Fruit fly (Drosophila melanogaster): Measurements from ENCODE around the gene Acp62F.

The Acp62F gene

DNA sequence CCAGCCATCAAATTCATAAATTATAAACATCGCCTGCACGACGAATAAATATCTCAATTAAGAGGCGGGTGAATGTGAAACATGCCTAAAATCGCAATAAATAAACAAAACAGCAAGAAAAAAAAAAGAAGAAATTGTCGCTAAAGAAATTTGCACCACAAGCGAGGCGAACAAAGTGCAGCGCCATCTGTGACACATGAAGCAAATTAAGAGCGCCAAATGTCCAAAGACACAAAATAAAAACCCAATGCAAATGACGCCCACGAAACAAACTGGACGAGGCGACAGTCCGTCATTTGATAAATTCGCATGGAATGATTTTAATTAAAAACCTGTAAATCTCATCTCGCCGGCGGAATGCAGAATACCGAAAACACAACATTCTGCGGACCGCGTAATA is 4.2 kb downstream of the Acp62F start:
- TF ChIP-seq CG8319 (GFP tag; optimal IDR thresholded peaks at IDR 0.05), result no peak
- no peak for TF ChIP-seq eg (GFP tag; IDR thresholded peaks at IDR 0.05)
- TF ChIP-seq CG9139 (GFP tag; optimal IDR thresholded peaks at IDR 0.05), result no peak
- no peak for TF ChIP-seq CG8119 (GFP tag; IDR thresholded peaks at IDR 0.05)
- no peak for TF ChIP-seq Eip75B (GFP tag; optimal IDR thresholded peaks at IDR 0.05)
- no peak for TF ChIP-seq ss (GFP tag; optimal IDR thresholded peaks at IDR 0.05)
- TF ChIP-seq fd85E (GFP tag; optimal IDR thresholded peaks at IDR 0.05), result no peak
- no peak for TF ChIP-seq CG34406 (GFP tag; optimal IDR thresholded peaks at IDR 0.05)
- no peak for TF ChIP-seq Eip93F (GFP tag; optimal IDR thresholded peaks at IDR 0.05)
- no peak for TF ChIP-seq lz (GFP tag; optimal IDR thresholded peaks at IDR 0.05)

DNA sequence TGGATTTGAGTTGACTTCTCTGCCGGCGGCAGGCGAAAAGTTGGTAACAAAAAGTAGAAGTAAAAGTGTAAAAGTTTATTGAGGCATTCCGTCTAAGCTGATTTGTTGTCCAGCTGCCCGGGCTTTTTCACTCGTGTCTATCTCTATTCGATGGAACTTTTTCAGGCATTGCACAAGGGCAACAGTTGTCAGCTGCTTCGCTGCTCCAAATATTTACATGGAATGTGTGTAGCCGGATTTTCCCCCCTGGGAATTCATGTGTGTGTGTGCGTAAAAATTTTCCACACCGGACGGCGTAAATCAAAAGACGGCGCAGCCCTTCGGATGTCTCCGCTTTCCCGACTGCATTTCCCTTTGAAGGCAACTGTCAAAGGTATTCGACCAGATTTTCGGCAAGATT is 5.4 kb downstream of the Acp62F start:
- TF ChIP-seq CG15336 (GFP tag; IDR thresholded peaks at IDR 0.05), result no peak
- TF ChIP-seq CG8319 (GFP tag; optimal IDR thresholded peaks at IDR 0.05), result no peak
- TF ChIP-seq CG16779 (tag; optimal IDR thresholded peaks at IDR 0.05), result no peak
- TF ChIP-seq dsx (GFP tag; optimal IDR thresholded peaks at IDR 0.05; ENCODE audit: poor library complexity, severe bottlenecking), result no peak
- TF ChIP-seq fd59A (GFP tag; optimal IDR thresholded peaks at IDR 0.05), result no peak
- TF ChIP-seq Hr38 (GFP tag; optimal IDR thresholded peaks at IDR 0.05), result no peak
- no peak for TF ChIP-seq CG3032 (tag; optimal IDR thresholded peaks at IDR 0.05)
- TF ChIP-seq Eip93F (GFP tag; optimal IDR thresholded peaks at IDR 0.05), result no peak

DNA sequence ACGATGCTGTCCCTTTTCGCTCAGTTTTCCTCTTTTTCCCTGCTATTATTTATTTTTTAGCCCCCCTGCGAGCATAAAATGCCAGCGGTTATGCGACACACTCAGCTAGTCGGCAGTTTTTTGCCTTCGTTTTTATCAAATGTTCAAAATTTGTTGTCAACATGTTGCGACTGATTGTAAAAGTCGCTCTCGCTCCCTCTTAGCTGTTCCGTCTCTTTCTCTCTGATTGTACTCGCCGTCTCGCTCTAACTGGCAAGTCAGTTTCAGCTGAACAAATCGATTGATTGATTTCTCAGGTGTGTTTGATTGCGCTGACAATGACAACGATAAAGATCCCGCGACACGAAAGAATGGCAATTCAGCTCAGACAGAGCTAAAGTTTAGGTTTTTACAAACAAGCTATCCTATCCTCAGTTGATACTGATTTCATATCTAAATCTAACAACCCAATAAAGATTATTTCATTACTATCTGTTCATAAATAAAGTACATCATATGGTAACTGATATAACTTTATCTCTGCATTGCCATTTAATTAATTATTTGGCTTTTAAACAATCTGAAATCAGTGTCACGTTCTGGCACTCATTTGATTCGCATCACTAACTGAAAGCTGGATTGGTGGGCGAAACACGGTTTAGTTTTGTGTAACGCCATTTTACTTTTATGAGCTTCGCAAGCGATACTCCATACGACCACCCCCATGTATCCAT is 6.3 kb downstream of the Acp62F start:
- TF ChIP-seq CG16779 (tag; optimal IDR thresholded peaks at IDR 0.05) (no peak), CG3919 (GFP tag; optimal IDR thresholded peaks at IDR 0.05) (no peak), ss (GFP tag; optimal IDR thresholded peaks at IDR 0.05) (no peak), topi (GFP tag; optimal IDR thresholded peaks at IDR 0.05) (no peak), Sox102F (GFP tag; optimal IDR thresholded peaks at IDR 0.05) (no peak), vri (GFP tag; optimal IDR thresholded peaks at IDR 0.05) (no peak), Hr4 (GFP tag; optimal IDR thresholded peaks at IDR 0.05) (no peak), fkh (GFP tag; optimal IDR thresholded peaks at IDR 0.05) (peak; percentile 64), eg (GFP tag; IDR thresholded peaks at IDR 0.05) (0 out of 3 replicates have a peak, but pooled peaks have one; percentile 39), CG8319 (GFP tag; optimal IDR thresholded peaks at IDR 0.05) (no peak), CG6854 (GFP tag; optimal IDR thresholded peaks at IDR 0.05) (no peak), Smox (GFP tag; optimal IDR thresholded peaks at IDR 0.05) (no peak), Sox14 (GFP tag; optimal IDR thresholded peaks at IDR 0.05) (no peak), CG10631 (GFP tag; optimal IDR thresholded peaks at IDR 0.05) (no peak)

DNA sequence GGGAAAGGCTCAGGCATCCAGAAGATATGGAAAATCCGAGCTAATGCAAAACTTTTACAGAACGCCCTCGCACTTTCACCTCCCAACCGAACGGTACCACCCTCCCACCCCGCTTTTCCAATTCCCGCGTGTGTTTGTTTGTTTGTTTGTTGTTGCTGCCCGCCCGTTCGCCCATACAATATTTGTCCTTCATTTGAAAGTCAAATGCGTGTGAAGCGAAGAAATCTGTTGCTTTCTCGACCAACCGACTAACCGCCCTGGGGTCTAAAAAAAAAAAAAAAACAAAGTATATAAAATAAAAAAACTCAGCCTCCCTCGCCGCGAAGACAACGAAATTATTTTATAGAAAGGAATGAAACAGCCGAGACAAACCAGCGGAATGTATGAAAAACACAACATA is 8.8 kb downstream of the Acp62F start:
- TF ChIP-seq fkh (GFP tag; optimal IDR thresholded peaks at IDR 0.05), result peak; percentile 25
- no peak for TF ChIP-seq Hr39 (GFP tag; optimal IDR thresholded peaks at IDR 0.05)
- no peak for TF ChIP-seq CG15336 (GFP tag; IDR thresholded peaks at IDR 0.05)
- TF ChIP-seq net (GFP tag; optimal IDR thresholded peaks at IDR 0.05), result no peak

DNA sequence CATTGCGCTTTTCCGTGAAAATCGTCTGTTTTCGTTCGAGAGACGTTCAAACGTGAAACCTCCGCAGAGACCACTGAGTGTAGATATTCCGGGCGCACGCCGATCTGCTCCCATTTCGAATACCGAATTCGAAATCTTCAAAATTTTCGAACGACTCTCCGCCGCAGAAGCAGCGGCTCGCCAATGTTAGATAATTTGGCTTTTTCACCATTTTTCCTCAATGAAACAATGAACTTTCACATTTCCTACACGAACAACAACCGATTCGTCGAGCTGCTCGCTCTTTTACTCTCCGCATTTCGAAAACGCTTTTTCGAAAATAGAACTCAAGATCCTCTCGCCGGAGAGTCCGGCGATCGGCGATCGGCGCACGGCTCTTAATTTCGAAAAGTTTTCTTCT is 22.6 kb downstream of the Acp62F start:
- TF ChIP-seq Ets21C (GFP tag; optimal IDR thresholded peaks at IDR 0.05) (no peak), Eip93F (GFP tag; optimal IDR thresholded peaks at IDR 0.05) (no peak), CG6276 (GFP tag; optimal IDR thresholded peaks at IDR 0.05) (no peak), CG3919 (GFP tag; optimal IDR thresholded peaks at IDR 0.05) (no peak), Lpt (GFP tag; optimal IDR thresholded peaks at IDR 0.05) (no peak), Sox102F (GFP tag; optimal IDR thresholded peaks at IDR 0.05) (no peak), spab (GFP tag; optimal IDR thresholded peaks at IDR 0.05) (no peak), eg (GFP tag; IDR thresholded peaks at IDR 0.05) (no peak), CG7368 (GFP tag; optimal IDR thresholded peaks at IDR 0.05) (no peak), pdm3 (GFP tag; optimal IDR thresholded peaks at IDR 0.05) (no peak), Ets96B (tag; optimal IDR thresholded peaks at IDR 0.05) (no peak), Eip78C (GFP tag) (no peak), CG11902 (GFP tag; optimal IDR thresholded peaks at IDR 0.05) (no peak), ss (GFP tag; optimal IDR thresholded peaks at IDR 0.05) (no peak)
